Fruit fly (Drosophila melanogaster): ENCODE measurements around the gene CG43861.

DNA sequence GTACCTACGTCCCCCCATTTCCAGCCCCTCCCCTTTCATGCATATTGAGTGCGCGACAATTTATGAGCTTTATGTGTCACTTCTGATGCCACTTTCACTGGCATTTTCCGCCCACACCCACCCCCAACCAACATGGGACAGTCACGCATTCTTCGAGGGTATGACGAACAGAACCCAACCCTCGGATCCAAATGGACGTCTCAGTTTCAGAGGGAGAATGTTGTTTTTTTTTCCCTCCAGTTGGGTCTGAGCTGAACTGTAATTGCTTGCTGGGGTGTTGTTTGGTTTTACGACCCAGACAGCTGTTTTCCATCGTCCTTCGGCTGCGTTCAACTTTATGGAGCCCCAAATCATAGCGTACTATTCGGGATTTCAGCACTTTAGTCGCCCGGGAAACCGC is 93.3 kb downstream of the CG43861 start:
- TF ChIP-seq Jarid2 (GFP tag; optimal IDR thresholded peaks at IDR 0.05) = no peak
- TF ChIP-seq CG8089 (GFP tag; optimal IDR thresholded peaks at IDR 0.05) = no peak

Measured in whole organism, embryonic.